Worm (Caenorhabditis elegans) whole organism, early embryonic: ENCODE measurements around the gene fbxb-104.

Experiments
- B0310.2 ChIP-seq: sonication (generic microtip); optimal IDR thresholded peaks from 2 replicates; lab custom pipeline; 2016; ENCODE audit warnings: mild to moderate bottlenecking, missing genetic modification characterization, missing compliant biosample characterization
- F13C5.2 ChIP-seq: sonication (generic microtip); optimal IDR thresholded peaks from 2 replicates; lab custom pipeline; 2017; ENCODE audit warnings: mild to moderate bottlenecking, missing genetic modification characterization, inconsistent platforms, missing compliant biosample characterization
- aly-1 ChIP-seq: sonication (generic microtip); optimal IDR thresholded peaks from 2 replicates; lab custom pipeline; 2016; ENCODE audit warnings: missing genetic modification characterization, missing compliant biosample characterization
- ama-1 ChIP-seq: fragments of 150-350 bp; optimal IDR thresholded peaks from 2 replicates; lab custom pipeline; 2014
- ceh-13 ChIP-seq: fragments of 200-800 bp; sonication (Bioruptor generic); optimal IDR thresholded peaks from 2 replicates; lab custom pipeline; 2018; ENCODE audit warnings: mild to moderate bottlenecking, missing genetic modification characterization, missing compliant biosample characterization
- ceh-36 ChIP-seq: sonication (generic microtip); optimal IDR thresholded peaks from 2 replicates; lab custom pipeline; 2016; ENCODE audit warnings: missing genetic modification characterization, inconsistent platforms, missing compliant biosample characterization
- ets-7 ChIP-seq: sonication (generic microtip); optimal IDR thresholded peaks from 2 replicates; lab custom pipeline; 2016; ENCODE audit warnings: missing genotype, missing genetic modification characterization, missing compliant biosample characterization
- flt-1 ChIP-seq: fragments of 200-800 bp; sonication (Bioruptor generic); IDR thresholded peaks from 2 replicates; pipeline ENCODE4 v1.3.6; 2022; ENCODE audit warnings: missing genetic modification characterization, missing compliant biosample characterization
- hmbx-1 ChIP-seq: sonication (generic microtip); optimal IDR thresholded peaks from 2 replicates; lab custom pipeline; 2016; ENCODE audit warnings: mild to moderate bottlenecking, missing genetic modification characterization, missing compliant biosample characterization
- hmg-4 ChIP-seq: fragments of 200-800 bp; sonication (Bioruptor generic); optimal IDR thresholded peaks from 2 replicates; lab custom pipeline; 2018; ENCODE audit warnings: mild to moderate bottlenecking, missing genetic modification characterization, missing compliant biosample characterization
- hnd-1 ChIP-seq: sonication (generic microtip); optimal IDR thresholded peaks from 2 replicates; lab custom pipeline; 2016; ENCODE audit warnings: missing genetic modification characterization, missing compliant biosample characterization
- pes-1 ChIP-seq: fragments of 200-800 bp; sonication (Bioruptor generic); IDR thresholded peaks from 2 replicates; pipeline ENCODE4 v1.3.6; 2022; ENCODE audit warnings: missing genetic modification reagents, missing genetic modification characterization, missing compliant biosample characterization
- scrt-1 ChIP-seq: fragments of 200-800 bp; sonication (Bioruptor generic); IDR thresholded peaks from 2 replicates; pipeline ENCODE4 v1.3.6; 2022; ENCODE audit warnings: missing genetic modification characterization, missing compliant biosample characterization
- sea-1 ChIP-seq: fragments of 200-800 bp; sonication (Bioruptor generic); conservative IDR thresholded peaks from 2 replicates; pipeline ENCODE4 v1.3.6; 2022; ENCODE audit warnings: missing genetic modification characterization, missing compliant biosample characterization
- tbx-11 ChIP-seq: fragments of 200-800 bp; sonication (Bioruptor generic); IDR thresholded peaks from 2 replicates; pipeline ENCODE4 v1.3.6; 2022; ENCODE audit warnings: missing genetic modification characterization, missing compliant biosample characterization
- tbx-37 ChIP-seq: fragments of 200-800 bp; sonication (Bioruptor generic); conservative IDR thresholded peaks from 2 replicates; pipeline ENCODE4 v1.3.6; 2022; ENCODE audit warnings: missing genetic modification reagents, missing genetic modification characterization, missing compliant biosample characterization
- tra-4 ChIP-seq: sonication (generic microtip); optimal IDR thresholded peaks from 2 replicates; lab custom pipeline; 2017; ENCODE audit warnings: missing genetic modification characterization, missing compliant biosample characterization

Gene fbxb-104

DNA sequence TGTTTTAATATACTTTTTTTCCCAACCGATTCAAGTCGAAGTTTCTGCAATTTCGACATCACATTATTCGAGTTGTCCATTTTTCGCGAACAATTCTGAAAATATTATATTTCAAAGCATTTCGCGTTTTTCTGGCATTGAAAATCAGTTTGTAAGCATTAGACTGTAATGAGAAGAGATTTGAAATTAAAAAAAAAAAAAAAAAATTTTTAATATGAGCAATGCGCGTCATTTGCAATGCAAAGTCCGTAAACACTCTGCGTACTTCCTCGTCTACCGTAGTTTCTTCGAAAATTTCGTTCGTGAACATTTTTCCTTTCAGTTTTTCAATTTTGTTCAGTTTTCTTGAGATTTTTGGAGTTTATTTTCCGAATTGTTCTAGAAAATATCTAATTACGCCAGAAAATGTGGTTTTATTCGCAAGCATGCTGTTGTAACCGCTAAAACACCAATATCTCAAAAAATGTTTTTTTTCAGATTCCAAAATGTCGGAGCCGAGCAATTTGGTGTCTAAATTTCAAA is 31.7 kb downstream of the fbxb-104 start, which contains the start of the genes C16C8.5 and C16C8.16:
Gene C16C8.5 (minus strand): TSS at position 101 of the 522 bp plus-strand sequence.
Gene C16C8.16 (plus strand): TSS at position 472 of the 522 bp plus-strand sequence.
- no peak for TF ChIP-seq hmbx-1 (tag; lab: Kevin White, UChicago)
- no peak for TF ChIP-seq B0310.2 (tag; lab: Kevin White, UChicago)
- TF ChIP-seq ceh-36 (tag; lab: Kevin White, UChicago): no peak
- no peak for TF ChIP-seq aly-1 (tag; lab: Kevin White, UChicago)
- no peak for TF ChIP-seq tra-4 (tag; lab: Kevin White, UChicago)
- no peak for TF ChIP-seq sea-1 (GFP tag; lab: Robert Waterston, UW)
- no peak for TF ChIP-seq ama-1
- TF ChIP-seq ets-7 (tag; lab: Kevin White, UChicago): no peak
- no peak for TF ChIP-seq ceh-13 (GFP tag; lab: Kevin White, UChicago)
- TF ChIP-seq flt-1 (GFP tag; lab: Robert Waterston, UW): no peak
- TF ChIP-seq pes-1 (GFP tag; lab: Robert Waterston, UW): no peak
- TF ChIP-seq hmg-4 (GFP tag; lab: Kevin White, UChicago): no peak

DNA sequence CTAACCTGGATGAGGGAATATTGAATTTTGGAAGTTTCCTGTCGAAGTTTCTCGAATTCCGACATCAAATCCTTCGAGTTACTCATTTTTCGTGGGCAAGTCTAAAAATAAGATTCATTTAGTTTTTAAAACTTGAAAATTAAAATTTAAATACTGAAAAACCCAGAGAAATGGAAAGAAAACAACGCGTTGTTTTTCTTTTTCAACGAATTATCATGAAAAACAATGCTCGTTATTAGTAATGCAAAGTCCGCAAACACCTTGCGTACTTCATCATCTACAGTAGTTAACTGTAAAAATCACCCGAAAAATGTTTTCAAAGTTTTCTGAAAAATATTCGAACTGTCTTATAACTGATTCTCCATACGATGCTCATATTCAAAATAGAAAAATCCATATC is 32.8 kb downstream of the fbxb-104 start, which contains the start of gene C16C8.4:
Gene C16C8.4 (minus strand): TSS at position 101 of the 400 bp plus-strand sequence.
- no peak for TF ChIP-seq flt-1 (GFP tag; lab: Robert Waterston, UW)
- TF ChIP-seq ets-7 (tag; lab: Kevin White, UChicago): no peak
- TF ChIP-seq tbx-37 (GFP tag; lab: Robert Waterston, UW): no peak

DNA sequence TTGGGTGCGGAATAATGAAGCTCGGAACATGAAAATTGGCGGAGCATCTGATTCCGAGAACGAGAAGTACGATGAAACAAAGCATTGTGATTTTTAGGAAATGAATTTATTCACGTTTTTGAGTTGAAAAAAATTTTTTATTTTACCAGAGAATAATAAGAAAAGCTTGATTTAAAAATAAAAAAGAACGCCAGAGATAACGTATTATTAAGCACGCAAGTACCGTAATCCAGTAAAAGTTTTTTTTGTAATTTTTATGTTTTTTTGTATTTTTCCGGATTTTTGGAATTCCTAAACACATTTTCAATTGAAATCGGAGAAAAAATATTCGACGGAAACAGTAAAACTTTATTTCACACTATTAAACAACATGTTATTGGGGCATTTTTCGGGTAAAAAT is 33.9 kb downstream of the fbxb-104 start, which contains the start of gene C16C8.22:
Gene C16C8.22 (minus strand): TSS at position 101 of the 400 bp plus-strand sequence.
- no peak for TF ChIP-seq hmg-4 (GFP tag; lab: Kevin White, UChicago)
- TF ChIP-seq F13C5.2 (tag; lab: Kevin White, UChicago): no peak
- TF ChIP-seq sea-1 (GFP tag; lab: Robert Waterston, UW): no peak
- TF ChIP-seq B0310.2 (tag; lab: Kevin White, UChicago): no peak
- TF ChIP-seq tbx-37 (GFP tag; lab: Robert Waterston, UW): no peak
- TF ChIP-seq tbx-11 (GFP tag; lab: Robert Waterston, UW): no peak
- no peak for TF ChIP-seq ets-7 (tag; lab: Kevin White, UChicago)
- no peak for TF ChIP-seq ceh-36 (tag; lab: Kevin White, UChicago)
- TF ChIP-seq ama-1: no peak

DNA sequence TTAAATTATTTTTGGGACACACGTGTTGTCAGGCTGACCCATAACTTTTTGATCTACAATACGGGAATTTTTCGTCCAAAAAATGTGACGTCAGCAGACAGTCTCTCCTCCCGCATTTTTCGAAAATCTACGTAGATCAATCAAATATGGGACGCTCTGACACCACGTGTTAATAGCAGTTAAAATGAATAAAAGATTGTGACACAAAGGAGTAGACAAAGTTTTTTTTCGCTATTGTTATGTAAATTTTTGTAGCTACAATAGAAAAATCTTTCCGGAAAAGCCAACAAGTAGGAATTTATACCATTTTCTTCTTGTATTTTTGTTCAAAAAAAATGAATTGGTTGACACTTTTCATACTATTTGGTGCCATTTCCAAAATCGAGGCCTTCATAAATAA is 35.7 kb downstream of the fbxb-104 start, which contains the start of gene C16C8.27:
Gene C16C8.27 (plus strand): TSS at position 301 of the 400 bp plus-strand sequence.
- TF ChIP-seq ceh-13 (GFP tag; lab: Kevin White, UChicago): no peak
- no peak for TF ChIP-seq scrt-1 (GFP tag; lab: Robert Waterston, UW)
- TF ChIP-seq B0310.2 (tag; lab: Kevin White, UChicago): no peak
- TF ChIP-seq flt-1 (GFP tag; lab: Robert Waterston, UW): no peak
- TF ChIP-seq hmg-4 (GFP tag; lab: Kevin White, UChicago): no peak

DNA sequence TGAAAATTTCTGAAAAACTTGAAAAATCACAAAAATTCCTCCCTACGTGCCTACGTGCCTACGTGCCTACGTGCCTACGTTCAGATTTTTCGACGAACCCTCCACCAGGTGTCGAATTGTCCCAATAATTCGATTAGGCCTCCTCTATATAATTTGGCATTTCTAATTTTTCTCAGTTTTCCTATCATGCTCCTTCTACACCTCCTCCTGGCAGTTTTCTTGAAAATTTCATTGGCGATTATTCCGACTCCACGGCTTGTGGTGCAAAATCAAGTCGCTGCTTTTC is 36.5 kb downstream of the fbxb-104 start, which contains the start of gene C16C8.17:
Gene C16C8.17 (plus strand): TSS at position 187 of the 286 bp plus-strand sequence.
- TF ChIP-seq B0310.2 (tag; lab: Kevin White, UChicago) (no peak), F13C5.2 (tag; lab: Kevin White, UChicago) (no peak), hmg-4 (GFP tag; lab: Kevin White, UChicago) (no peak), ceh-36 (tag; lab: Kevin White, UChicago) (no peak), hmbx-1 (tag; lab: Kevin White, UChicago) (no peak)

DNA sequence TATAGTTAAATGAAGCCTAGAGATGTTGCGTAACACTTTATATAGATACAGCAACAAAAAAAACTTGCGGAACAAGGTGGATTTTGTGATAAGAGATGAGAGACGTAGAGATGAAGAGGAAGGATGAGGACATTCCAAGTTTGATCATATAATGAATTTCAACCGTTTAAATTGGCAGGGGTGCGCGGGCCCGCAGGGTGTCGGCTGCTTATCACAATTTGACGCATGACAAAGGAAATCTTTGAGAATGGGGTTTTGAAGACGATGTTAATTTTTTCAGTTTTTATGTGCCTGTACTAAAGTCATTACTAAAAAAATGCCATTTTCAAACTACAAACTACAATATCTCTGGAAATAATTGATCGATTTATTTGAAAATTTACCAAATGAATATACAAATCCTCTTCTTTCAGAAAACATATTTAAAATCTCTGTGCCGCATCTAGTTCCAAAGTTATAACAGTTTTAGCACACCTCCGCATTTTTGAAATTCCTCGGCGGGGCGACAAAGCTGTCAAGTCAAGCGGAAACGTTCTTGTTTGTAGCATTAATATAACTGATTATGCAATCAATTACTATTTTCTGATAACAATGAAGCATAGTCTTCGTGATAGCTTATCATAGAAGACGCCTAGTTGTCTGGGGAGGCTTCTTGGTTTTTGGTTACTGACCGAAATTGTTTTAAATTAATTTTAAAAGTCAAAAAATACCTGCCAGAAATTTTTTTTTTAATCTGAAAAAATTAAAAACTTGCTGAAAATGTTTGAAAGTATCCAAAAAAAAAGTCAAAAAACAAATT is 37.0 kb downstream of the fbxb-104 start:
- TF ChIP-seq ama-1 (no peak), hnd-1 (tag; lab: Kevin White, UChicago) (no peak), tbx-37 (GFP tag; lab: Robert Waterston, UW) (no peak), ceh-13 (GFP tag; lab: Kevin White, UChicago) (no peak), tbx-11 (GFP tag; lab: Robert Waterston, UW) (no peak)

DNA sequence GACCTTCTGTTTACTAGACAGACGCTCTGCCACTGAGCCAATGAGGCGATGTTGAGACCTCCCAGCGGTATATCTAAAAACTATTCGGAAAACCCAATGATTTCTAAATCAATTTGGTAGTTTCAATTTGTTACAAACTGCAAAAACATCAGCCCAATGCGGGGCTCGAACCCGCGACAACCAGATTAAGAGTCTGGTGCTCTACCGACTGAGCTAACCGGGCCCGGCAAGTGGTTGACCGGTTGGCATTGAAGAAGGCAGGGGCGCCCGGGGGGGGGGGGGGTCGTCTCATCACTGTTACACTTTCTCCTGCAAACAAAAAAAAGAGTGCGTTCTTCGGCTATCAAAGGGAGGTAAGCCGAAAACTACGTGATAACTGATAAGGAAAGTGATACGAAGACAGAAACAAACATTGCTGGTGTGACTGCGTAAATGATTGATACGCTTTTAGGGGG is 37.8 kb downstream of the fbxb-104 start:
- TF ChIP-seq scrt-1 (GFP tag; lab: Robert Waterston, UW) (peak; percentile 74), aly-1 (tag; lab: Kevin White, UChicago) (peak; percentile 67), tra-4 (tag; lab: Kevin White, UChicago) (no peak), F13C5.2 (tag; lab: Kevin White, UChicago) (peak; percentile 13), hmg-4 (GFP tag; lab: Kevin White, UChicago) (peak; percentile 71), pes-1 (GFP tag; lab: Robert Waterston, UW) (peak; percentile 84), ceh-13 (GFP tag; lab: Kevin White, UChicago) (peak; percentile 35), hnd-1 (tag; lab: Kevin White, UChicago) (peak; percentile 62), tbx-37 (GFP tag; lab: Robert Waterston, UW) (peak; percentile 48), B0310.2 (tag; lab: Kevin White, UChicago) (peak; percentile 70), hmbx-1 (tag; lab: Kevin White, UChicago) (no peak), ets-7 (tag; lab: Kevin White, UChicago) (peak; percentile 39), ama-1 (no peak), ceh-36 (tag; lab: Kevin White, UChicago) (peak; percentile 76), sea-1 (GFP tag; lab: Robert Waterston, UW) (peak; percentile 52; the same call in 1 of the 2 replicates), flt-1 (GFP tag; lab: Robert Waterston, UW) (peak; percentile 73), tbx-11 (GFP tag; lab: Robert Waterston, UW) (peak; percentile 67)
